Worm (Caenorhabditis elegans) whole organism, early embryonic: Measurements from ENCODE around the gene C50B8.4.

Source experiments
- B0310.2 ChIP-seq: sonication (generic microtip); optimal IDR thresholded peaks from 2 replicates; lab custom pipeline; 2016; ENCODE audit warnings: mild to moderate bottlenecking, missing genetic modification characterization, missing compliant biosample characterization
- aly-1 ChIP-seq: sonication (generic microtip); optimal IDR thresholded peaks from 2 replicates; lab custom pipeline; 2016; ENCODE audit warnings: missing genetic modification characterization, missing compliant biosample characterization
- ama-1 ChIP-seq: fragments of 150-350 bp; optimal IDR thresholded peaks from 2 replicates; lab custom pipeline; 2014
- ceh-13 ChIP-seq: fragments of 200-800 bp; sonication (Bioruptor generic); optimal IDR thresholded peaks from 2 replicates; lab custom pipeline; 2018; ENCODE audit warnings: mild to moderate bottlenecking, missing genetic modification characterization, missing compliant biosample characterization
- ets-7 ChIP-seq: sonication (generic microtip); optimal IDR thresholded peaks from 2 replicates; lab custom pipeline; 2016; ENCODE audit warnings: missing genotype, missing genetic modification characterization, missing compliant biosample characterization
- flt-1 ChIP-seq: fragments of 200-800 bp; sonication (Bioruptor generic); IDR thresholded peaks from 2 replicates; pipeline ENCODE4 v1.3.6; 2022; ENCODE audit warnings: missing genetic modification characterization, missing compliant biosample characterization
- hmbx-1 ChIP-seq: sonication (generic microtip); optimal IDR thresholded peaks from 2 replicates; lab custom pipeline; 2016; ENCODE audit warnings: mild to moderate bottlenecking, missing genetic modification characterization, missing compliant biosample characterization
- hnd-1 ChIP-seq: sonication (generic microtip); optimal IDR thresholded peaks from 2 replicates; lab custom pipeline; 2016; ENCODE audit warnings: missing genetic modification characterization, missing compliant biosample characterization
- pes-1 ChIP-seq: fragments of 200-800 bp; sonication (Bioruptor generic); IDR thresholded peaks from 2 replicates; pipeline ENCODE4 v1.3.6; 2022; ENCODE audit warnings: missing genetic modification reagents, missing genetic modification characterization, missing compliant biosample characterization
- sea-1 ChIP-seq: fragments of 200-800 bp; sonication (Bioruptor generic); conservative IDR thresholded peaks from 2 replicates; pipeline ENCODE4 v1.3.6; 2022; ENCODE audit warnings: missing genetic modification characterization, missing compliant biosample characterization
- tbx-37 ChIP-seq: fragments of 200-800 bp; sonication (Bioruptor generic); conservative IDR thresholded peaks from 2 replicates; pipeline ENCODE4 v1.3.6; 2022; ENCODE audit warnings: missing genetic modification reagents, missing genetic modification characterization, missing compliant biosample characterization

DNA sequence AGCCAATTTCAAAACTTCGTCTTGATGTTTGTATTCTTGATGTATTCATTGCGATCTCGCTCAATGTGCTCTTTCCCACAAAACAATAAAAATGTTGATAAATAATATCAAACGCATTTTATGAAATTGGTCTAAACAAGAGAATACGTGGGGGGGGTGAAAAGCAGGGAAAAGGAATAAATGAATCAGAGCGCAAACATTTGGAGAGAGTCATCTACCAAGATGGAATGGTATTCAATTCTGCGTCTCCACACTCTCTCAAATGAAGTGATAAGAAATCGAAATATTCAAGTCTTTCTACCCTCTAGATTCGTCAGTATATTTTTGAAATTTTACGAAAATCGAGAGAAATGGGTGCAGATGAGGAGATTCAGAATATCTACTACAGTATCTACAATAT lies 8.9 kb downstream of the C50B8.4 start, which contains the start of gene C50B8.5:
- TF ChIP-seq ama-1, result no peak
- no peak for TF ChIP-seq aly-1
- no peak for TF ChIP-seq ets-7 (tag; lab: Kevin White, UChicago)
- no peak for TF ChIP-seq sea-1 (GFP tag; lab: Robert Waterston, UW)
- no peak for TF ChIP-seq flt-1 (GFP tag; lab: Robert Waterston, UW)
- TF ChIP-seq hnd-1 (tag; lab: Kevin White, UChicago), result no peak
- no peak for TF ChIP-seq pes-1 (GFP tag; lab: Robert Waterston, UW)
- TF ChIP-seq tbx-37 (GFP tag; lab: Robert Waterston, UW), result no peak
- no peak for TF ChIP-seq hmbx-1
- no peak for TF ChIP-seq ceh-13 (GFP tag; lab: Kevin White, UChicago)
- no peak for TF ChIP-seq B0310.2 (tag; lab: Kevin White, UChicago)
